Worm (Caenorhabditis elegans) whole organism, L2 larva: ENCODE data around the gene M28.8.

Experiments
- C34F6.9 ChIP-seq: fragments of 150-350 bp; optimal IDR thresholded peaks from 2 replicates; lab custom pipeline; 2014; ENCODE audit warnings: missing biosample characterization, missing genetic modification characterization
- F13H6.1 ChIP-seq: sonication (generic microtip); optimal IDR thresholded peaks from 2 replicates; lab custom pipeline; 2016; ENCODE audit warnings: missing genetic modification characterization, missing compliant biosample characterization
- ama-1 ChIP-seq: fragments of 150-350 bp; optimal IDR thresholded peaks from 2 replicates; lab custom pipeline; 2018; ENCODE audit warnings: inconsistent platforms
- ceh-16 ChIP-seq: fragments of 150-350 bp; optimal IDR thresholded peaks from 2 replicates; lab custom pipeline; 2014; ENCODE audit warnings: missing biosample characterization, missing genetic modification characterization
- ceh-82 ChIP-seq: fragments of 150-350 bp; optimal IDR thresholded peaks from 2 replicates; lab custom pipeline; 2014; ENCODE audit warnings: missing biosample characterization, missing genetic modification characterization
- lin-11 ChIP-seq: fragments of 150-350 bp; sonication (generic microtip); optimal IDR thresholded peaks from 2 replicates; lab custom pipeline; 2014; ENCODE audit warnings: missing biosample characterization, missing genetic modification characterization, inconsistent platforms, mixed read lengths

DNA sequence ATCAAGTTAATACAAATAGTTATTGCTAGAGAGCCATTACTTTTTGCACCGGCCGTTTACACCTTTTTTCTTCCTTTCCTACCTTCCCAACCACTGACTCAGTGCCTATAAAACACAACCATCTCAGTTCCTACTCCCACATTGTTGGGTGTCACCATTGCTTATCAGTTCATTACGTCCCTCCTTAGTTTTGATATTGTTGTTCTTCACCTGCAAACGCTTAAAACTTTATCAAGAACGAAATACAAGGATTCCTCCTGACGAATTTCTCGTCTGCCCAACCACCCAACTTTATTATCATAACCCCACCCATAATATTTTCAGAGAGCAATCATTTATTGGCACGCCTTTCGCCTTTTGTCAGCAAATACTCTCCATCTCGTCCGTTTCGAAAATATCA, 977 bp upstream of the M28.8 start:
- no peak for TF ChIP-seq ceh-82 (tag; lab: Kevin White, UChicago)
- TF ChIP-seq C34F6.9: no peak
- no peak for TF ChIP-seq lin-11
- TF ChIP-seq ceh-16 (tag; lab: Kevin White, UChicago): no peak
- peak; percentile 8 for TF ChIP-seq F13H6.1 (tag; lab: Kevin White, UChicago)
- TF ChIP-seq ama-1: no peak
